Fruit fly (Drosophila melanogaster): Measurements from ENCODE around the gene CheB38a.

Gene CheB38a

DNA sequence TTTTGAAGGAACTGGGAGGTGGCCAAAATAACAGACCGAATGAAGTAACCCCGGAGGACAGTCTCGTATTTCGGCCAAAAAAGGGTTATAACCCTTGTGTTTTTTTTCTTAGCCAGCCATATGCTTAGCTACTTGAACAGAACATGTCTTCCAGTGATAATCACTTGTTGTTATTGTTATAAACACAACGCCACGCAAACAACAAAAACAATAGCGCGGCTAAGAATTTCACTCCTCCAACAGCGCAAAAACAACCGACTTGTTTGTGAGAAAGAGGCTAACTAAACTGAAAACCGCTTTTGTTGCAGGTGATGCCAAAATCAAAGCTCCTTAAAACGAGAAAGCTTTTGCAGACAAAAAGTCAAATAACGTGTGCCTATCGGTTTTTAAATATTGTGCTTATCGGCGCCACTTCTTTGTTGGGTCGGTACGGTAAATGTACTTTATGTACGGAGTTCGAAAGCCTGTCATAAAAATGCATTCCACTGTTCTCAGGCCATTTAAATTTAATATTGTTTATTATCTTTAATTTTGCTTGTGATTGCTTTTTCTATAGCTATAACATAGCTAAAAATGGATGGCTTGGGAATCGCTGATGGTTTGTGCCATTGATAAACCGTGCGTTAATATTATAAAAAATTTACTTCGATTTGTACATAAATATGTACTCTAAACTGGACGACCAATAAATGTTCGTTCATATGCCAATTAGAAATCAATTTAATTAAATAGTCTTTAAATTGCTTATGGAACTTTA lies 21.4 kb downstream of the CheB38a start, which contains the start of gene vari (continued):
- TF ChIP-seq kni (GFP tag; optimal IDR thresholded peaks at IDR 0.05) (no peak), CG12942 (GFP tag; optimal IDR thresholded peaks at IDR 0.05) (no peak), CG3838 (GFP tag; optimal IDR thresholded peaks at IDR 0.05) (no peak), Nf-YA (GFP tag; IDR thresholded peaks at IDR 0.05) (no peak), Eip74EF (GFP tag; optimal IDR thresholded peaks at IDR 0.05) (no peak), CG14667 (GFP tag; IDR thresholded peaks at IDR 0.05) (no peak), eyg (GFP tag; optimal IDR thresholded peaks at IDR 0.05) (no peak), pnt (GFP tag; optimal IDR thresholded peaks at IDR 0.05) (no peak), grn (GFP tag; optimal IDR thresholded peaks at IDR 0.05) (no peak), CG4282 (GFP tag; optimal IDR thresholded peaks at IDR 0.05) (no peak), gro (GFP tag; optimal IDR thresholded peaks at IDR 0.05) (peak; percentile 3), crol (GFP tag; IDR thresholded peaks at IDR 0.05) (no peak), CG7556 (GFP tag; optimal IDR thresholded peaks at IDR 0.05) (no peak), tio (GFP tag; optimal IDR thresholded peaks at IDR 0.05) (no peak), D19B (GFP tag; optimal IDR thresholded peaks at IDR 0.05) (no peak), CG16813 (GFP tag; IDR thresholded peaks at IDR 0.05; ENCODE audit: partially characterized antibody) (no peak), Scr (GFP tag; IDR thresholded peaks at IDR 0.05; ENCODE audit: partially characterized antibody) (no peak), CG8281 (tag; optimal IDR thresholded peaks at IDR 0.05) (no peak), gsb (GFP tag; IDR thresholded peaks at IDR 0.05) (no peak), CG3163 (GFP tag; optimal IDR thresholded peaks at IDR 0.05) (no peak), Taf1 (GFP tag; IDR thresholded peaks at IDR 0.05) (no peak), CG31224 (GFP tag; IDR thresholded peaks at IDR 0.05) (no peak), CG6689 (GFP tag; IDR thresholded peaks at IDR 0.05) (no peak), maf-S (GFP tag; optimal IDR thresholded peaks at IDR 0.05) (no peak), jumu (GFP tag; optimal IDR thresholded peaks at IDR 0.05) (no peak), seq (GFP tag; IDR thresholded peaks at IDR 0.05) (no peak), al (GFP tag; IDR thresholded peaks at IDR 0.05) (no peak), CG33557 (GFP tag; optimal IDR thresholded peaks at IDR 0.05) (no peak), chn (GFP tag; optimal IDR thresholded peaks at IDR 0.05) (no peak), corto (GFP tag; optimal IDR thresholded peaks at IDR 0.05) (no peak), toy (GFP tag; IDR thresholded peaks at IDR 0.05) (no peak), Fer2 (tag; optimal IDR thresholded peaks at IDR 0.05) (no peak), CG10959 (GFP tag; IDR thresholded peaks at IDR 0.05) (no peak), Dek (tag; optimal IDR thresholded peaks at IDR 0.05) (no peak), zen2 (GFP tag; IDR thresholded peaks at IDR 0.05; ENCODE audit: partially characterized antibody) (no peak), CG8924 (tag; optimal IDR thresholded peaks at IDR 0.05) (no peak), CG12071 (GFP tag; optimal IDR thresholded peaks at IDR 0.05) (peak; percentile 20), bsh (GFP tag; optimal IDR thresholded peaks at IDR 0.05) (no peak), abd-A (tag; optimal IDR thresholded peaks at IDR 0.05) (no peak), usp (GFP tag; optimal IDR thresholded peaks at IDR 0.05) (no peak), scrt (GFP tag; optimal IDR thresholded peaks at IDR 0.05) (peak; percentile 58), CG11696 (GFP tag; IDR thresholded peaks at IDR 0.05) (no peak), sens (GFP tag) (no peak), croc (GFP tag; conservative IDR thresholded peaks at IDR 0.05) (no peak), CG17361 (GFP tag; IDR thresholded peaks at IDR 0.05) (peak; percentile 37; the same call in 1 of the 3 replicates), CG3847 (GFP tag; IDR thresholded peaks at IDR 0.05) (no peak), Ets97D (GFP tag; optimal IDR thresholded peaks at IDR 0.05) (no peak), CG3407 (GFP tag; optimal IDR thresholded peaks at IDR 0.05) (no peak), CG15073 (GFP tag; optimal IDR thresholded peaks at IDR 0.05) (no peak), Lpt (GFP tag; optimal IDR thresholded peaks at IDR 0.05) (no peak), wek (GFP tag; optimal IDR thresholded peaks at IDR 0.05) (no peak)

Data from whole organism, embryonic.